Worm (Caenorhabditis elegans): ENCODE results near the gene M163.9.

DNA sequence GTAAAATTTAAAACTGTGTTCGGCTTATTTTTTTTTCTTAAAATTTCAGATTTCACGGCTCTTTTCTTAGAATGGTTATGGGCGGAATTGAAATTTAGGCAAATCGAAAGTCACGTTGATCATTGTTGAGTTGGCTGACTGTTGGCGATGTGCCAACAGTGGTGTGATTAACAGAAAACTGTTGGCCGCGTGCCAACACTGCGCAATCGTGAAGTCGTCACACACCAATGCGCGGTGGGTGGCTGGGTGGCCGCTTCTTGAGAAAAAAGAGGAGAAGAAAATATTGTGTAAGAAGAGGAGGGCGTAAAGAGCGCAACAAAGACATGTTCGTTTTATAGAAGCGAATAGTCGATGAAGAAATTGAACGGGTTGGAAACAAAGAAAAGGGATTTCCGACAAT is 21.7 kb downstream of the M163.9 start:
- TF ChIP-seq egl-44 (GFP tag; IDR thresholded peaks at IDR 0.05) (no peak), madf-6 (GFP tag; IDR thresholded peaks at IDR 0.05) (no peak)

Data from whole organism, young adult.